Fruit fly (Drosophila melanogaster) whole organism, embryonic: ENCODE data around the gene Jarid2.

Experiments used
- ATbp ChIP-seq: fragments of 200-800 bp; sonication (Bioruptor generic); optimal IDR thresholded peaks from 2 replicates; lab custom pipeline; 2017; ENCODE audit warnings: missing biosample characterization, mild to moderate bottlenecking, missing genetic modification characterization, missing genetic modification reagents
- CG11504 ChIP-seq: fragments of 200-800 bp; sonication (Bioruptor generic); optimal IDR thresholded peaks from 3 replicates; lab custom pipeline; 2019; ENCODE audit warnings: missing biosample characterization, mild to moderate bottlenecking, missing genetic modification characterization, moderate library complexity
- CG11696 ChIP-seq: fragments of 200-800 bp; sonication (Bioruptor generic); IDR thresholded peaks from 2 replicates; pipeline ENCODE4 v1.3.6; 2022; ENCODE audit warnings: missing biosample characterization, missing genetic modification characterization
- CG12104 ChIP-seq: fragments of 200-800 bp; sonication (Bioruptor generic); optimal IDR thresholded peaks from 3 replicates; lab custom pipeline; 2016; ENCODE audit warnings: missing biosample characterization, missing genetic modification characterization
- CG1603 ChIP-seq: fragments of 200-800 bp; sonication (Bioruptor generic); optimal IDR thresholded peaks from 2 replicates; lab custom pipeline; 2019; ENCODE audit warnings: missing biosample characterization, mild to moderate bottlenecking, missing genetic modification characterization, moderate library complexity
- CG1647 ChIP-seq: fragments of 200-800 bp; sonication (Bioruptor generic); optimal IDR thresholded peaks from 3 replicates; lab custom pipeline; 2016; ENCODE audit warnings: missing biosample characterization, missing genetic modification characterization
- CG16779 ChIP-seq: fragments of 200-800 bp; sonication (Bioruptor generic); IDR thresholded peaks from 2 replicates; pipeline ENCODE4 v1.3.6; 2022; ENCODE audit warnings: missing biosample characterization, missing genetic modification characterization
- CG17361 ChIP-seq: fragments of 200-800 bp; sonication (Bioruptor generic); IDR thresholded peaks from 3 replicates; pipeline ENCODE4 v1.3.6; 2022; ENCODE audit warnings: missing biosample characterization, missing genetic modification characterization
- CG17568 ChIP-seq: fragments of 200-800 bp; sonication (Bioruptor generic); optimal IDR thresholded peaks from 2 replicates; lab custom pipeline; 2018; ENCODE audit warnings: missing biosample characterization, mild to moderate bottlenecking, missing genetic modification characterization, moderate library complexity
- CG18599 ChIP-seq: fragments of 200-800 bp; sonication (Bioruptor generic); optimal IDR thresholded peaks from 3 replicates; lab custom pipeline; 2017; ENCODE audit warnings: missing biosample characterization, missing genetic modification characterization, mild to moderate bottlenecking, moderate library complexity, missing genetic modification reagents
- CG3281 ChIP-seq: fragments of 200-800 bp; sonication (Bioruptor generic); optimal IDR thresholded peaks from 3 replicates; lab custom pipeline; 2017; ENCODE audit warnings: missing biosample characterization, mild to moderate bottlenecking, missing genetic modification characterization
- CG3838 ChIP-seq: fragments of 200-800 bp; sonication (Bioruptor generic); optimal IDR thresholded peaks from 3 replicates; lab custom pipeline; 2016; ENCODE audit warnings: missing biosample characterization, missing genetic modification characterization
- CG4328 ChIP-seq: fragments of 200-800 bp; sonication (Bioruptor generic); optimal IDR thresholded peaks from 3 replicates; lab custom pipeline; 2017; ENCODE audit warnings: missing biosample characterization, missing genetic modification reagents, missing genetic modification characterization
- CG6272 ChIP-seq: fragments of 200-800 bp; sonication (Bioruptor generic); IDR thresholded peaks from 2 replicates; pipeline ENCODE4 v1.3.6; 2022; ENCODE audit warnings: missing biosample characterization, missing genetic modification characterization
- CG6683 ChIP-seq: fragments of 200-800 bp; sonication (Bioruptor generic); optimal IDR thresholded peaks from 2 replicates; lab custom pipeline; 2017; ENCODE audit warnings: missing biosample characterization, mild to moderate bottlenecking, missing genetic modification characterization, missing genetic modification reagents
- CG7786 ChIP-seq: fragments of 200-800 bp; sonication (Bioruptor generic); optimal IDR thresholded peaks from 2 replicates; lab custom pipeline; 2016; ENCODE audit warnings: missing biosample characterization, missing genetic modification characterization
- CG7839 ChIP-seq: fragments of 200-800 bp; sonication (Bioruptor generic); optimal IDR thresholded peaks from 3 replicates; lab custom pipeline; 2018; ENCODE audit warnings: missing biosample characterization, mild to moderate bottlenecking, missing genetic modification characterization, moderate library complexity
- CG7928 ChIP-seq: fragments of 200-800 bp; sonication (Bioruptor generic); optimal IDR thresholded peaks from 2 replicates; lab custom pipeline; 2017; ENCODE audit warnings: missing biosample characterization, mild to moderate bottlenecking, missing genetic modification characterization
- CG8281 ChIP-seq: fragments of 200-800 bp; sonication (Bioruptor generic); optimal IDR thresholded peaks from 2 replicates; lab custom pipeline; 2018; ENCODE audit warnings: missing biosample characterization, mild to moderate bottlenecking, missing genetic modification characterization, moderate library complexity
- CG9437 ChIP-seq: fragments of 200-800 bp; sonication (Bioruptor generic); optimal IDR thresholded peaks from 2 replicates; lab custom pipeline; 2018; ENCODE audit warnings: missing biosample characterization, mild to moderate bottlenecking, missing genetic modification characterization
- CG9932 ChIP-seq: fragments of 200-800 bp; sonication (Bioruptor generic); IDR thresholded peaks from 2 replicates; pipeline ENCODE4 v1.3.6; 2022; ENCODE audit warnings: missing biosample characterization, missing genetic modification characterization
- CkIIα-i1 ChIP-seq: fragments of 200-800 bp; sonication (Bioruptor generic); IDR thresholded peaks from 2 replicates; pipeline ENCODE4 v1.3.6; 2022; ENCODE audit warnings: missing biosample characterization, missing genetic modification characterization
- Dip3 ChIP-seq: fragments of 200-800 bp; sonication (Bioruptor generic); optimal IDR thresholded peaks from 3 replicates; lab custom pipeline; 2016; ENCODE audit warnings: missing biosample characterization, missing genetic modification characterization
- HLH54F ChIP-seq: fragments of 200-800 bp; sonication (Bioruptor generic); optimal IDR thresholded peaks from 3 replicates; lab custom pipeline; 2016; ENCODE audit warnings: missing biosample characterization, missing genetic modification characterization
- Hand ChIP-seq: fragments of 200-800 bp; sonication (Bioruptor generic); optimal IDR thresholded peaks from 2 replicates; lab custom pipeline; 2017; ENCODE audit warnings: mild to moderate bottlenecking, missing biosample characterization, missing genetic modification reagents, missing genetic modification characterization
- MESR4 ChIP-seq: fragments of 200-800 bp; sonication (Bioruptor generic); optimal IDR thresholded peaks from 2 replicates; lab custom pipeline; 2018; ENCODE audit warnings: missing biosample characterization, mild to moderate bottlenecking, missing genetic modification characterization, moderate library complexity
- Med ChIP-seq: fragments of 200-800 bp; sonication (Bioruptor generic); peaks from one replicate; lab custom pipeline; 2016; ENCODE audit warnings: missing biosample characterization, missing genetic modification characterization, mild to moderate bottlenecking, inconsistent platforms, moderate library complexity
- Myb ChIP-seq: fragments of 200-800 bp; sonication (Bioruptor generic); optimal IDR thresholded peaks from 2 replicates; lab custom pipeline; 2016; ENCODE audit warnings: missing biosample characterization, missing genetic modification characterization
- NfI ChIP-seq: fragments of 200-800 bp; sonication (Bioruptor generic); optimal IDR thresholded peaks from 3 replicates; lab custom pipeline; 2018; ENCODE audit warnings: missing biosample characterization, mild to moderate bottlenecking, missing genetic modification characterization, moderate library complexity
- Scr ChIP-seq: fragments of 200-800 bp; sonication (Bioruptor generic); IDR thresholded peaks from 2 replicates; pipeline ENCODE4 v1.3.6; 2022; ENCODE audit warnings: missing biosample characterization, missing genetic modification characterization; ENCODE audit not compliant: partially characterized antibody
- Side ChIP-seq: fragments of 200-800 bp; sonication (Bioruptor generic); optimal IDR thresholded peaks from 2 replicates; lab custom pipeline; 2016; ENCODE audit warnings: missing biosample characterization, missing genetic modification characterization
- Sin3A ChIP-seq: fragments of >200 bp; optimal IDR thresholded peaks from 2 replicates; lab custom pipeline; 2018
- br ChIP-seq: fragments of >200 bp; optimal IDR thresholded peaks from 2 replicates; lab custom pipeline; 2017
- danr ChIP-seq: fragments of 200-800 bp; sonication (Bioruptor generic); IDR thresholded peaks from 2 replicates; pipeline ENCODE4 v1.3.6; 2022; ENCODE audit warnings: missing biosample characterization, missing genetic modification characterization
- dmrt11E ChIP-seq: fragments of 200-800 bp; sonication (Bioruptor generic); optimal IDR thresholded peaks from 3 replicates; lab custom pipeline; 2018; ENCODE audit warnings: missing biosample characterization, mild to moderate bottlenecking, missing genetic modification characterization, moderate library complexity
- dmrt99B ChIP-seq: fragments of 200-800 bp; sonication (Bioruptor generic); optimal IDR thresholded peaks from 2 replicates; lab custom pipeline; 2018; ENCODE audit warnings: missing biosample characterization, mild to moderate bottlenecking, missing genetic modification characterization, moderate library complexity
- fd102C ChIP-seq: fragments of 200-800 bp; sonication (Bioruptor generic); optimal IDR thresholded peaks from 2 replicates; lab custom pipeline; 2018; ENCODE audit warnings: missing biosample characterization, mild to moderate bottlenecking, missing genetic modification characterization, moderate library complexity
- gsb ChIP-seq: fragments of 200-800 bp; sonication (Bioruptor generic); IDR thresholded peaks from 2 replicates; pipeline ENCODE4 v1.3.6; 2022; ENCODE audit warnings: missing biosample characterization, missing genetic modification characterization
- hkb ChIP-seq, 2 experiments: fragments of 200-800 bp in 1 of 2; fragments of >200 bp in 1 of 2; sonication (Bioruptor generic) in 1 of 2; IDR thresholded peaks in 1 of 2; optimal IDR thresholded peaks in 1 of 2; 2 replicates each; pipeline versions ENCODE4 v1.3.6 to Lab custom; 2017 to 2022; ENCODE audit warnings: missing biosample characterization in 1 of 2, missing genetic modification characterization in 1 of 2
- lbe ChIP-seq: fragments of 200-800 bp; sonication (Bioruptor generic); optimal IDR thresholded peaks from 2 replicates; lab custom pipeline; 2016; ENCODE audit warnings: missing biosample characterization, mild to moderate bottlenecking, missing genetic modification characterization
- nerfin-2 ChIP-seq: fragments of 200-800 bp; sonication (Bioruptor generic); IDR thresholded peaks from 2 replicates; pipeline ENCODE4 v1.3.6; 2022; ENCODE audit warnings: missing biosample characterization, missing genetic modification characterization; ENCODE audit not compliant: partially characterized antibody
- oc ChIP-seq: fragments of 200-800 bp; sonication (Bioruptor generic); optimal IDR thresholded peaks from 2 replicates; lab custom pipeline; 2018; ENCODE audit warnings: missing biosample characterization, mild to moderate bottlenecking, missing genetic modification characterization, moderate library complexity
- pzg ChIP-seq: fragments of 200-800 bp; sonication (Bioruptor generic); optimal IDR thresholded peaks from 3 replicates; lab custom pipeline; 2018; ENCODE audit warnings: missing biosample characterization, mild to moderate bottlenecking, missing genetic modification characterization, moderate library complexity
- rib ChIP-seq: fragments of 200-800 bp; sonication (Bioruptor generic); IDR thresholded peaks from 2 replicates; pipeline ENCODE4 v1.3.6; 2022; ENCODE audit warnings: missing biosample characterization, missing genetic modification characterization
- ro ChIP-seq: fragments of 200-800 bp; sonication (Bioruptor generic); IDR thresholded peaks from 2 replicates; pipeline ENCODE4 v1.3.6; 2022; ENCODE audit warnings: missing biosample characterization, missing genetic modification characterization
- run ChIP-seq: fragments of 200-800 bp; sonication (Bioruptor generic); optimal IDR thresholded peaks from 3 replicates; lab custom pipeline; 2018; ENCODE audit warnings: missing biosample characterization, mild to moderate bottlenecking, missing genetic modification characterization
- sna ChIP-seq: fragments of 200-800 bp; sonication (Bioruptor generic); IDR thresholded peaks from 2 replicates; pipeline ENCODE4 v1.3.6; 2022; ENCODE audit warnings: missing biosample characterization, missing genetic modification characterization; ENCODE audit not compliant: partially characterized antibody
- unpg ChIP-seq: fragments of 200-800 bp; sonication (Bioruptor generic); optimal IDR thresholded peaks from 3 replicates; lab custom pipeline; 2018; ENCODE audit warnings: missing biosample characterization, mild to moderate bottlenecking, missing genetic modification characterization, moderate library complexity

Gene Jarid2

dm6 chr3L:9511287-9512256 lies 34.7 kb downstream of the Jarid2 start, which contains the start of gene RpS9 (continued):
- TF ChIP-seq CkIIα-i1 (GFP tag; lab: Robert Waterston, UW) (no peak), unpg (GFP tag; lab: Kevin White, UChicago) (peak; percentile 35), Dip3 (no peak), lbe (GFP tag; lab: Kevin White, UChicago) (no peak), sna (no peak), CG18599 (GFP tag; lab: Kevin White, UChicago) (no peak), NfI (no peak), CG1603 (tag; lab: Kevin White, UChicago) (peak; percentile 22), Scr (GFP tag; lab: Robert Waterston, UW) (peak; percentile 37; the same call in 1 of the 2 replicates), CG3281 (GFP tag; lab: Kevin White, UChicago) (peak; percentile 68), danr (GFP tag; lab: Robert Waterston, UW) (no peak), pzg (peak; percentile 61), CG9932 (GFP tag; lab: Robert Waterston, UW) (peak; percentile 34; the same call in 1 of the 2 replicates), oc (tag; lab: Kevin White, UChicago) (peak; percentile 7), Med (GFP tag; lab: Kevin White, UChicago) (peak; percentile 73), Myb (GFP tag; lab: Kevin White, UChicago) (peak; percentile 18), CG7839 (tag; lab: Kevin White, UChicago) (peak; percentile 43), CG6683 (GFP tag; lab: Kevin White, UChicago) (no peak), HLH54F (GFP tag; lab: Kevin White, UChicago) (no peak), ATbp (GFP tag; lab: Kevin White, UChicago) (peak; percentile 10), CG7786 (GFP tag; lab: Kevin White, UChicago) (no peak), nerfin-2 (GFP tag; lab: Robert Waterston, UW) (peak; percentile 26; the same call in 1 of the 2 replicates), MESR4 (GFP tag; lab: Kevin White, UChicago) (peak; percentile 98), rib (GFP tag; lab: Robert Waterston, UW) (no peak), CG8281 (tag; lab: Kevin White, UChicago) (no peak), CG17361 (peak; percentile 44; the same call in 1 of the 3 replicates), run (tag; lab: Kevin White, UChicago) (no peak), CG12104 (GFP tag; lab: Kevin White, UChicago) (no peak), Sin3A (lab: Kevin White, UChicago) (no peak), dmrt11E (no peak), Hand (GFP tag; lab: Kevin White, UChicago) (peak; percentile 0), dmrt99B (tag; lab: Kevin White, UChicago) (peak; percentile 13), CG4328 (GFP tag; lab: Kevin White, UChicago) (no peak), CG17568 (peak; percentile 73), hkb (optimal IDR thresholded peaks at IDR 0.05; lab: Kevin White, UChicago) (no peak), hkb (GFP tag; IDR thresholded peaks at IDR 0.05; lab: Robert Waterston, UW) (0 out of 2 replicates have a peak, but pooled peaks have one; percentile 25), CG7928 (GFP tag; lab: Kevin White, UChicago) (no peak), br (lab: Kevin White, UChicago) (no peak), CG11504 (tag; lab: Kevin White, UChicago) (peak; percentile 35), ro (GFP tag; lab: Robert Waterston, UW) (no peak), CG1647 (no peak), CG16779 (GFP tag; lab: Robert Waterston, UW) (no peak), CG3838 (GFP tag; lab: Kevin White, UChicago) (no peak), gsb (GFP tag; lab: Robert Waterston, UW) (no peak), Side (GFP tag; lab: Kevin White, UChicago) (peak; percentile 14), CG11696 (GFP tag; lab: Robert Waterston, UW) (no peak), fd102C (GFP tag; lab: Kevin White, UChicago) (no peak), CG6272 (GFP tag; lab: Robert Waterston, UW) (no peak), CG9437 (peak; percentile 47)
